Fruit fly (Drosophila melanogaster): Measurements from ENCODE around the gene Prp16.

dm6 chrX:14221995-14222394 lies 20.8 kb downstream of the Prp16 start:
- TF ChIP-seq Crg-1 (GFP tag; optimal IDR thresholded peaks at IDR 0.05) = no peak
- no peak for TF ChIP-seq toe (GFP tag; optimal IDR thresholded peaks at IDR 0.05)
- TF ChIP-seq CG7045 (GFP tag; optimal IDR thresholded peaks at IDR 0.05) = no peak
- TF ChIP-seq ovo (GFP tag; optimal IDR thresholded peaks at IDR 0.05) = no peak
- TF ChIP-seq CG1620 (GFP tag; optimal IDR thresholded peaks at IDR 0.05) = no peak
- TF ChIP-seq CG14711 (tag; optimal IDR thresholded peaks at IDR 0.05) = no peak

Measured in whole organism, adult.